Fruit fly (Drosophila melanogaster) whole organism, wandering third instar larva: ENCODE measurements around the gene Fnta.

Experiments used
- Abd-B ChIP-seq: fragments of >200 bp; optimal IDR thresholded peaks from 2 replicates; lab custom pipeline; 2017; ENCODE audit warnings: missing biosample characterization, missing genetic modification characterization
- CG32264 ChIP-seq: fragments of 200-800 bp; sonication (Bioruptor generic); optimal IDR thresholded peaks from 2 replicates; lab custom pipeline; 2016; ENCODE audit warnings: missing biosample characterization, missing genetic modification characterization
- CG9705 ChIP-seq: fragments of 200-800 bp; sonication (Bioruptor generic); optimal IDR thresholded peaks from 2 replicates; lab custom pipeline; 2018; ENCODE audit warnings: missing biosample characterization, mild to moderate bottlenecking, missing genetic modification characterization
- CrebA ChIP-seq: fragments of 200-800 bp; sonication (Bioruptor generic); optimal IDR thresholded peaks from 2 replicates; lab custom pipeline; 2016; ENCODE audit warnings: missing biosample characterization, mild to moderate bottlenecking, missing genetic modification characterization, borderline replicate concordance
- Dif ChIP-seq: fragments of 200-275, 200-300 bp; sonication (Bioruptor generic); optimal IDR thresholded peaks from 2 replicates; lab custom pipeline; 2018; ENCODE audit warnings: missing biosample characterization, missing genetic modification characterization; ENCODE audit not compliant: partially characterized antibody
- HLH106 ChIP-seq: fragments of 200-800 bp; optimal IDR thresholded peaks from 3 replicates; lab custom pipeline; 2019; ENCODE audit warnings: missing biosample characterization, mild to moderate bottlenecking, missing genetic modification characterization, moderate library complexity
- Hnf4 ChIP-seq: fragments of 200-800 bp; sonication (Bioruptor generic); optimal IDR thresholded peaks from 2 replicates; lab custom pipeline; 2016; ENCODE audit warnings: missing biosample characterization, mild to moderate bottlenecking, missing genetic modification characterization
- Hr78 ChIP-seq: fragments of >200 bp; optimal IDR thresholded peaks from 2 replicates; lab custom pipeline; 2017; ENCODE audit warnings: missing biosample characterization, missing genetic modification characterization
- Hr83 ChIP-seq: fragments of 200-300 bp; sonication (Bioruptor generic); optimal IDR thresholded peaks from 2 replicates; lab custom pipeline; 2016; ENCODE audit warnings: missing biosample characterization, mild to moderate bottlenecking, missing genetic modification characterization, moderate library complexity; ENCODE audit not compliant: poor library complexity, severe bottlenecking
- Jra ChIP-seq: sonication (Bioruptor generic); optimal IDR thresholded peaks from 2 replicates; lab custom pipeline; 2016; ENCODE audit warnings: missing biosample characterization, missing genetic modification characterization
- Mio ChIP-seq: sonication (Bioruptor generic); optimal IDR thresholded peaks from 2 replicates; lab custom pipeline; 2016; ENCODE audit warnings: missing biosample characterization, missing genetic modification characterization
- N ChIP-seq: fragments of >200 bp; optimal IDR thresholded peaks from 2 replicates; lab custom pipeline; 2018; ENCODE audit warnings: missing biosample characterization, missing external identifiers, missing genetic modification characterization
- OdsH ChIP-seq: fragments of 200-800 bp; sonication (Bioruptor generic); optimal IDR thresholded peaks from 2 replicates; lab custom pipeline; 2016; ENCODE audit warnings: missing biosample characterization, mild to moderate bottlenecking, missing genetic modification characterization
- Sp1 ChIP-seq: fragments of 200-800 bp; sonication (Bioruptor generic); optimal IDR thresholded peaks from 3 replicates; lab custom pipeline; 2019; ENCODE audit warnings: missing biosample characterization, mild to moderate bottlenecking, missing genetic modification characterization, moderate library complexity
- Vsx2 ChIP-seq: fragments of 200-300, 225-300 bp; sonication (Bioruptor generic); optimal IDR thresholded peaks from 2 replicates; lab custom pipeline; 2018; ENCODE audit warnings: missing biosample characterization, missing genetic modification characterization; ENCODE audit not compliant: partially characterized antibody
- br ChIP-seq: fragments of 200-800 bp; sonication (Bioruptor generic); optimal IDR thresholded peaks from 2 replicates; lab custom pipeline; 2016; ENCODE audit warnings: missing biosample characterization, missing genetic modification characterization
- brk ChIP-seq: fragments of 200-800 bp; sonication (Bioruptor generic); optimal IDR thresholded peaks from 2 replicates; lab custom pipeline; 2016; ENCODE audit warnings: missing biosample characterization, mild to moderate bottlenecking, missing genetic modification characterization
- dl ChIP-seq, 2 experiments: fragments of 175-275, 200-275 bp in 1 of 2; fragments of 200-275 bp in 1 of 2; sonication (Bioruptor generic); optimal IDR thresholded peaks; lab custom pipeline; 2018; ENCODE audit warnings: mild to moderate bottlenecking in 2 of 2, missing biosample characterization in 2 of 2, missing genetic modification characterization in 2 of 2, moderate library complexity in 2 of 2; ENCODE audit not compliant: partially characterized antibody in 2 of 2, insufficient read depth in 1 of 2
- dmrt93B ChIP-seq: fragments of 200-800 bp; sonication (Bioruptor generic); optimal IDR thresholded peaks from 2 replicates; lab custom pipeline; 2018; ENCODE audit warnings: missing biosample characterization, mild to moderate bottlenecking, missing genetic modification characterization
- ey ChIP-seq: fragments of 200-800 bp; sonication (Bioruptor generic); optimal IDR thresholded peaks from 2 replicates; lab custom pipeline; 2016; ENCODE audit warnings: missing biosample characterization, missing genetic modification characterization
- foxo ChIP-seq, 2 experiments: fragments of 200-800 bp; sonication (Bioruptor generic); optimal IDR thresholded peaks; 2 replicates in 1 of 2; 3 replicates in 1 of 2; lab custom pipeline; 2016 to 2017; ENCODE audit warnings: missing biosample characterization in 2 of 2, missing genetic modification characterization in 2 of 2
- fru ChIP-seq: fragments of 200-800 bp; sonication (Bioruptor generic); optimal IDR thresholded peaks from 3 replicates; lab custom pipeline; 2016; ENCODE audit warnings: missing biosample characterization, mild to moderate bottlenecking, missing genetic modification characterization
- h ChIP-seq: fragments of 200-800 bp; sonication (Bioruptor generic); optimal IDR thresholded peaks from 3 replicates; lab custom pipeline; 2016; ENCODE audit warnings: missing biosample characterization, mild to moderate bottlenecking, missing genetic modification characterization
- jim ChIP-seq: fragments of 175-275, 200-325 bp; sonication (Bioruptor generic); optimal IDR thresholded peaks from 2 replicates; lab custom pipeline; 2016; ENCODE audit warnings: missing biosample characterization, mild to moderate bottlenecking, missing genetic modification characterization
- lola ChIP-seq: fragments of >200 bp; optimal IDR thresholded peaks from 2 replicates; lab custom pipeline; 2017; ENCODE audit warnings: missing biosample characterization, missing genetic modification characterization
- pan ChIP-seq: fragments of >200 bp; optimal IDR thresholded peaks from 2 replicates; lab custom pipeline; 2017
- psq ChIP-seq: fragments of 200-800 bp; sonication (Bioruptor generic); optimal IDR thresholded peaks from 3 replicates; lab custom pipeline; 2017; ENCODE audit warnings: missing biosample characterization, mild to moderate bottlenecking, missing genetic modification characterization, moderate library complexity
- rgr ChIP-seq: fragments of 200-800 bp; sonication (Bioruptor generic); optimal IDR thresholded peaks from 3 replicates; lab custom pipeline; 2016; ENCODE audit warnings: missing biosample characterization, mild to moderate bottlenecking, missing genetic modification characterization
- tai ChIP-seq: sonication (Bioruptor generic); optimal IDR thresholded peaks from 2 replicates; lab custom pipeline; 2016; ENCODE audit warnings: missing biosample characterization, missing genetic modification characterization
- usp ChIP-seq: fragments of >200 bp; optimal IDR thresholded peaks from 2 replicates; lab custom pipeline; 2017; ENCODE audit warnings: missing biosample characterization, missing genetic modification characterization
- woc ChIP-seq: sonication (Bioruptor generic); optimal IDR thresholded peaks from 2 replicates; lab custom pipeline; 2016; ENCODE audit warnings: missing biosample characterization, mild to moderate bottlenecking, missing genetic modification characterization

Gene Fnta

dm6 chr2L:4807953-4808604 is 22.4 kb downstream of the Fnta start:
- TF ChIP-seq woc (GFP tag; lab: Kevin White, UChicago) = peak; percentile 59
- peak; percentile 29 for TF ChIP-seq fru
- no peak for TF ChIP-seq foxo (GFP tag; optimal IDR thresholded peaks at IDR 0.05; lab: Kevin White, UChicago)
- TF ChIP-seq psq (GFP tag; lab: Kevin White, UChicago) = peak; percentile 3
- TF ChIP-seq dmrt93B (GFP tag; lab: Kevin White, UChicago) = no peak
- peak; percentile 21 for TF ChIP-seq h

DNA sequence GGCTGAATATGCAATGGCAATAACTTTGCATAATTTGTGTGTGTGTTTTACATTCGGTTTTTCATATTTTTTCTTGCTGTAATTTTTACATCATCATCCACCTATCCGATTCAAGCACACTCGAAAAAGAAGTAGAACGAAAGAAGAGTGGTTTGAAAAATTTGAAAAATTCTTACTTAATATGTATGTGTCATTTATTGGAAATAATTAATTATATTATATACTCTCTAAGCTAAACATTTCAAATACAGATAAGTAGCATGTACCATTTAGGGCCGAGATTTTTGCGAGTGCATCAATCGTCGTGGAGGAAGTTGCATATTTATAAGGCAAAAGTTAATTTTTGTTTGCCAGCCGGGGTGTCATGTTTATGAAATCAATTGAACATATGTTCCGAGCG is 24.4 kb downstream of the Fnta start:
- no peak for TF ChIP-seq HLH106 (tag; lab: Kevin White, UChicago)
- TF ChIP-seq CG9705 (GFP tag; lab: Kevin White, UChicago) = no peak
- TF ChIP-seq woc (GFP tag; lab: Kevin White, UChicago) = no peak
- no peak for TF ChIP-seq fru
- no peak for TF ChIP-seq ey (GFP tag; lab: Kevin White, UChicago)
- TF ChIP-seq Abd-B (GFP tag; lab: Kevin White, UChicago) = no peak
- TF ChIP-seq tai (GFP tag; lab: Kevin White, UChicago) = no peak
- no peak for TF ChIP-seq psq (GFP tag; lab: Kevin White, UChicago)
- no peak for TF ChIP-seq h
- no peak for TF ChIP-seq Jra (GFP tag; lab: Kevin White, UChicago)
- no peak for TF ChIP-seq CrebA (GFP tag; lab: Kevin White, UChicago)
- no peak for TF ChIP-seq Mio (GFP tag; lab: Kevin White, UChicago)
- TF ChIP-seq lola (GFP tag; lab: Kevin White, UChicago) = no peak
- no peak for TF ChIP-seq Dif (GFP tag; lab: Kevin White, UChicago)
- no peak for TF ChIP-seq CG32264 (GFP tag; lab: Kevin White, UChicago)
- TF ChIP-seq pan = no peak
- no peak for TF ChIP-seq br (GFP tag; lab: Kevin White, UChicago)
- TF ChIP-seq Hnf4 (GFP tag; lab: Kevin White, UChicago) = no peak
- no peak for TF ChIP-seq Sp1 (GFP tag; lab: Kevin White, UChicago)
- no peak for TF ChIP-seq brk

dm6 chr2L:4801705-4802216 is 28.7 kb downstream of the Fnta start, which contains the start of gene slf:
Gene slf (minus strand): TSS chr2L:4801923.
- no peak for TF ChIP-seq dmrt93B (GFP tag; lab: Kevin White, UChicago)
- no peak for TF ChIP-seq usp (GFP tag; lab: Kevin White, UChicago)
- no peak for TF ChIP-seq fru
- TF ChIP-seq Sp1 (GFP tag; lab: Kevin White, UChicago) = no peak
- no peak for TF ChIP-seq OdsH
- no peak for TF ChIP-seq Dif (GFP tag; lab: Kevin White, UChicago)
- no peak for TF ChIP-seq CG9705 (GFP tag; lab: Kevin White, UChicago)
- no peak for TF ChIP-seq brk
- TF ChIP-seq psq (GFP tag; lab: Kevin White, UChicago) = no peak
- TF ChIP-seq Hnf4 (GFP tag; lab: Kevin White, UChicago) = no peak
- no peak for TF ChIP-seq HLH106 (tag; lab: Kevin White, UChicago)
- TF ChIP-seq lola (GFP tag; lab: Kevin White, UChicago) = no peak
- TF ChIP-seq Mio (GFP tag; lab: Kevin White, UChicago) = no peak
- TF ChIP-seq pan = no peak
- TF ChIP-seq, all 38 proteins: peak for 0

dm6 chr2L:4800033-4800432 is 30.5 kb downstream of the Fnta start:
- TF ChIP-seq dmrt93B (GFP tag; lab: Kevin White, UChicago) (no peak), CrebA (GFP tag; lab: Kevin White, UChicago) (no peak), Vsx2 (no peak), jim (GFP tag; lab: Kevin White, UChicago) (no peak), ey (GFP tag; lab: Kevin White, UChicago) (no peak), pan (no peak), Dif (GFP tag; lab: Kevin White, UChicago) (no peak), Hr83 (no peak), fru (no peak), Sp1 (GFP tag; lab: Kevin White, UChicago) (no peak), Jra (GFP tag; lab: Kevin White, UChicago) (no peak), psq (GFP tag; lab: Kevin White, UChicago) (no peak), Hr78 (GFP tag; lab: Kevin White, UChicago) (no peak), h (no peak), dl (GFP tag; optimal IDR thresholded peaks at IDR 0.05; lab: Kevin White, UChicago; ENCODE audit: insufficient read depth in 1 of 2, partially characterized antibody in 2 of 2) (no peak), rgr (no peak), N (GFP tag; lab: Kevin White, UChicago) (no peak), CG32264 (GFP tag; lab: Kevin White, UChicago) (no peak)
